Fruit fly (Drosophila melanogaster) whole organism, embryonic: ENCODE measurements around the gene GstO3.

Experiments
- Asciz ChIP-seq: fragments of 200-800 bp; sonication (Bioruptor generic); optimal IDR thresholded peaks from 2 replicates; lab custom pipeline; 2017; ENCODE audit warnings: missing biosample characterization, mild to moderate bottlenecking, missing genetic modification characterization, missing genetic modification reagents
- Atf6 ChIP-seq: fragments of 200-800 bp; sonication (Bioruptor generic); IDR thresholded peaks from 2 replicates; pipeline ENCODE4 v1.3.6; 2022; ENCODE audit warnings: missing biosample characterization, missing genetic modification characterization
- CG10462 ChIP-seq: fragments of 200-800 bp; sonication (Bioruptor generic); optimal IDR thresholded peaks from 2 replicates; lab custom pipeline; 2016; ENCODE audit warnings: missing biosample characterization, missing genetic modification characterization
- CG11695 ChIP-seq: fragments of 200-800 bp; sonication (Bioruptor generic); IDR thresholded peaks from 3 replicates; pipeline ENCODE4 v1.3.6; 2022; ENCODE audit warnings: missing biosample characterization, missing genetic modification characterization
- CG12391 ChIP-seq: fragments of 200-800 bp; sonication (Bioruptor generic); optimal IDR thresholded peaks from 3 replicates; lab custom pipeline; 2018; ENCODE audit warnings: missing biosample characterization, mild to moderate bottlenecking, missing genetic modification characterization, moderate library complexity
- CG13123 ChIP-seq: fragments of 200-800 bp; sonication (Bioruptor generic); optimal IDR thresholded peaks from 2 replicates; lab custom pipeline; 2016; ENCODE audit warnings: missing biosample characterization, missing genetic modification characterization
- CG1603 ChIP-seq: fragments of 200-800 bp; sonication (Bioruptor generic); optimal IDR thresholded peaks from 2 replicates; lab custom pipeline; 2019; ENCODE audit warnings: missing biosample characterization, mild to moderate bottlenecking, missing genetic modification characterization, moderate library complexity
- CG16863 ChIP-seq: fragments of 200-800 bp; sonication (Bioruptor generic); optimal IDR thresholded peaks from 3 replicates; lab custom pipeline; 2016; ENCODE audit warnings: missing biosample characterization, missing genetic modification characterization
- CG17328 ChIP-seq: fragments of 200-800 bp; sonication (Bioruptor generic); IDR thresholded peaks from 2 replicates; pipeline ENCODE4 v1.3.6; 2022; ENCODE audit warnings: missing biosample characterization, missing genetic modification characterization
- CG2120 ChIP-seq: fragments of 200-800 bp; sonication (Bioruptor generic); optimal IDR thresholded peaks from 3 replicates; lab custom pipeline; 2016; ENCODE audit warnings: missing biosample characterization, missing genetic modification characterization
- CG31388 ChIP-seq: fragments of 200-800 bp; sonication (Bioruptor generic); optimal IDR thresholded peaks from 2 replicates; lab custom pipeline; 2016; ENCODE audit warnings: missing biosample characterization, missing genetic modification characterization
- CG32532 ChIP-seq: fragments of 200-800 bp; sonication (Bioruptor generic); IDR thresholded peaks from 2 replicates; pipeline ENCODE4 v1.3.6; 2022; ENCODE audit warnings: missing biosample characterization, missing genetic modification characterization
- CG32772 ChIP-seq: fragments of 200-800 bp; sonication (Bioruptor generic); IDR thresholded peaks from 2 replicates; pipeline ENCODE4 v1.3.6; 2022; ENCODE audit warnings: missing biosample characterization, missing genetic modification characterization
- CG34422 ChIP-seq: fragments of 200-800 bp; sonication (Bioruptor generic); IDR thresholded peaks from 3 replicates; pipeline ENCODE4 v1.3.6; 2022; ENCODE audit warnings: missing biosample characterization, missing genetic modification characterization
- CG4404 ChIP-seq: fragments of 200-800 bp; sonication (Bioruptor generic); IDR thresholded peaks from 2 replicates; pipeline ENCODE4 v1.3.6; 2022; ENCODE audit warnings: missing biosample characterization, missing genetic modification characterization
- CG4730 ChIP-seq: fragments of 200-800 bp; sonication (Bioruptor generic); IDR thresholded peaks from 2 replicates; pipeline ENCODE4 v1.3.6; 2022; ENCODE audit warnings: missing biosample characterization, missing genetic modification characterization
- CG6254 ChIP-seq: fragments of 200-800 bp; sonication (Bioruptor generic); optimal IDR thresholded peaks from 3 replicates; lab custom pipeline; 2017; ENCODE audit warnings: mild to moderate bottlenecking, missing biosample characterization, missing genetic modification reagents, missing genetic modification characterization
- CG7357 ChIP-seq: fragments of 200-800 bp; sonication (Bioruptor generic); IDR thresholded peaks from 3 replicates; pipeline ENCODE4 v1.3.6; 2022; ENCODE audit warnings: missing biosample characterization, missing genetic modification characterization
- CG8388 ChIP-seq: fragments of 200-800 bp; sonication (Bioruptor generic); optimal IDR thresholded peaks from 2 replicates; lab custom pipeline; 2019; ENCODE audit warnings: missing biosample characterization, mild to moderate bottlenecking, missing genetic modification characterization, moderate library complexity
- CG8765 ChIP-seq: fragments of 200-800 bp; sonication (Bioruptor generic); IDR thresholded peaks from 2 replicates; pipeline ENCODE4 v1.3.6; 2022; ENCODE audit warnings: missing biosample characterization, missing genetic modification characterization
- CG9727 ChIP-seq: fragments of 200-800 bp; sonication (Bioruptor generic); optimal IDR thresholded peaks from 3 replicates; lab custom pipeline; 2017; ENCODE audit warnings: missing biosample characterization, mild to moderate bottlenecking, missing genetic modification characterization
- D19A ChIP-seq: fragments of 200-800 bp; optimal IDR thresholded peaks from 3 replicates; lab custom pipeline; 2019; ENCODE audit warnings: missing biosample characterization, mild to moderate bottlenecking, missing genetic modification characterization, moderate library complexity
- Deaf1 ChIP-seq: fragments of 200-800 bp; optimal IDR thresholded peaks from 3 replicates; lab custom pipeline; 2019; ENCODE audit warnings: missing biosample characterization, mild to moderate bottlenecking, missing genetic modification characterization, moderate library complexity
- Ets97D ChIP-seq: fragments of 200-800 bp; sonication (Bioruptor generic); optimal IDR thresholded peaks from 3 replicates; lab custom pipeline; 2016; ENCODE audit warnings: missing biosample characterization, missing genetic modification characterization
- Lhr ChIP-seq: fragments of 200-800 bp; sonication (Bioruptor generic); optimal IDR thresholded peaks from 3 replicates; lab custom pipeline; 2017; ENCODE audit warnings: mild to moderate bottlenecking, missing biosample characterization, missing genetic modification reagents, missing genetic modification characterization
- Med ChIP-seq: fragments of 200-800 bp; sonication (Bioruptor generic); peaks from one replicate; lab custom pipeline; 2016; ENCODE audit warnings: missing biosample characterization, missing genetic modification characterization, mild to moderate bottlenecking, inconsistent platforms, moderate library complexity
- NK7.1 ChIP-seq: fragments of 200-800 bp; sonication (Bioruptor generic); optimal IDR thresholded peaks from 3 replicates; lab custom pipeline; 2016; ENCODE audit warnings: missing biosample characterization, missing genetic modification characterization
- PHDP ChIP-seq: fragments of 200-800 bp; sonication (Bioruptor generic); optimal IDR thresholded peaks from 3 replicates; lab custom pipeline; 2018; ENCODE audit warnings: missing biosample characterization, mild to moderate bottlenecking, missing genetic modification characterization, moderate library complexity
- Scr ChIP-seq: fragments of 200-800 bp; sonication (Bioruptor generic); IDR thresholded peaks from 2 replicates; pipeline ENCODE4 v1.3.6; 2022; ENCODE audit warnings: missing biosample characterization, missing genetic modification characterization; ENCODE audit not compliant: partially characterized antibody
- Sin3A ChIP-seq: fragments of >200 bp; optimal IDR thresholded peaks from 2 replicates; lab custom pipeline; 2018
- Stat92E ChIP-seq, 3 experiments: fragments of >200 bp in 2 of 3; fragments of 200-800 bp in 1 of 3; sonication (Bioruptor generic) in 1 of 3; optimal IDR thresholded peaks; 2 replicates each; lab custom pipeline; 2017 to 2019; ENCODE audit warnings: missing biosample characterization in 3 of 3, missing genetic modification characterization in 3 of 3, mild to moderate bottlenecking in 1 of 3, moderate library complexity in 1 of 3
- Tbp ChIP-seq: fragments of >200 bp; optimal IDR thresholded peaks from 2 replicates; lab custom pipeline; 2018; ENCODE audit warnings: missing biosample characterization, missing genetic modification characterization
- Xbp1 ChIP-seq: fragments of 200-800 bp; sonication (Bioruptor generic); optimal IDR thresholded peaks from 3 replicates; lab custom pipeline; 2016; ENCODE audit warnings: missing biosample characterization, mild to moderate bottlenecking, missing genetic modification characterization
- YL-1 ChIP-seq: fragments of 200-800 bp; sonication (Bioruptor generic); optimal IDR thresholded peaks from 3 replicates; lab custom pipeline; 2017; ENCODE audit warnings: missing biosample characterization, mild to moderate bottlenecking, missing genetic modification characterization
- ase ChIP-seq: fragments of 200-800 bp; sonication (Bioruptor generic); IDR thresholded peaks from 3 replicates; pipeline ENCODE4 v1.3.6; 2022; ENCODE audit warnings: missing biosample characterization, missing genetic modification characterization
- bab2 ChIP-seq: fragments of 200-800 bp; sonication (Bioruptor generic); optimal IDR thresholded peaks from 2 replicates; lab custom pipeline; 2016; ENCODE audit warnings: missing biosample characterization, missing genetic modification characterization
- bsh ChIP-seq, 2 experiments: fragments of 200-800 bp; sonication (Bioruptor generic); optimal IDR thresholded peaks; 2 replicates each; lab custom pipeline; 2017 to 2018; ENCODE audit warnings: mild to moderate bottlenecking in 2 of 2, missing biosample characterization in 2 of 2, missing genetic modification characterization in 2 of 2, moderate library complexity in 1 of 2
- fd64A ChIP-seq: fragments of 200-800 bp; sonication (Bioruptor generic); optimal IDR thresholded peaks from 3 replicates; lab custom pipeline; 2018; ENCODE audit warnings: missing biosample characterization, mild to moderate bottlenecking, missing genetic modification characterization
- fu2 ChIP-seq: fragments of 200-800 bp; sonication (Bioruptor generic); optimal IDR thresholded peaks from 2 replicates; lab custom pipeline; 2016; ENCODE audit warnings: missing biosample characterization, missing genetic modification characterization
- gro ChIP-seq: fragments of 200-800 bp; sonication (Bioruptor generic); optimal IDR thresholded peaks from 2 replicates; lab custom pipeline; 2016; ENCODE audit warnings: missing biosample characterization, missing genetic modification characterization
- ken ChIP-seq: fragments of 200-800 bp; sonication (Bioruptor generic); IDR thresholded peaks from 3 replicates; pipeline ENCODE4 v1.3.6; 2022; ENCODE audit warnings: missing biosample characterization, missing genetic modification characterization
- knrl ChIP-seq: fragments of 200-800 bp; sonication (Bioruptor generic); IDR thresholded peaks from 3 replicates; pipeline ENCODE4 v1.3.6; 2022; ENCODE audit warnings: missing biosample characterization, missing genetic modification characterization; ENCODE audit not compliant: partially characterized antibody
- lab ChIP-seq: fragments of 200-800 bp; sonication (Bioruptor generic); optimal IDR thresholded peaks from 3 replicates; lab custom pipeline; 2017; ENCODE audit warnings: missing biosample characterization, missing genetic modification characterization, mild to moderate bottlenecking, moderate library complexity, missing genetic modification reagents
- mirr ChIP-seq: fragments of 200-800 bp; sonication (Bioruptor generic); optimal IDR thresholded peaks from 3 replicates; lab custom pipeline; 2018; ENCODE audit warnings: missing biosample characterization, mild to moderate bottlenecking, missing genetic modification characterization
- pita ChIP-seq: fragments of 200-800 bp; sonication (Bioruptor generic); optimal IDR thresholded peaks from 2 replicates; lab custom pipeline; 2017; ENCODE audit warnings: missing biosample characterization, mild to moderate bottlenecking, missing genetic modification characterization
- prd ChIP-seq, 3 experiments: fragments of >200 bp in 2 of 3; fragments of 200-800 bp in 1 of 3; sonication (Bioruptor generic) in 1 of 3; optimal IDR thresholded peaks in 2 of 3; IDR thresholded peaks in 1 of 3; 2 replicates in 2 of 3; 3 replicates in 1 of 3; pipeline versions ENCODE4 v1.3.6 to Lab custom; 2017 to 2022; ENCODE audit warnings: missing biosample characterization in 1 of 3, missing genetic modification characterization in 1 of 3
- psq ChIP-seq: fragments of 200-800 bp; sonication (Bioruptor generic); optimal IDR thresholded peaks from 2 replicates; lab custom pipeline; 2017; ENCODE audit warnings: missing biosample characterization, missing genetic modification characterization
- row ChIP-seq: fragments of 200-800 bp; sonication (Bioruptor generic); IDR thresholded peaks from 3 replicates; pipeline ENCODE4 v1.3.6; 2022; ENCODE audit warnings: missing biosample characterization, missing genetic modification characterization
- slbo ChIP-seq: fragments of 200-800 bp; sonication (Bioruptor generic); IDR thresholded peaks from 2 replicates; pipeline ENCODE4 v1.3.6; 2022; ENCODE audit warnings: missing biosample characterization, missing genetic modification characterization
- tin ChIP-seq: fragments of 200-800 bp; sonication (Bioruptor generic); optimal IDR thresholded peaks from 3 replicates; lab custom pipeline; 2016; ENCODE audit warnings: missing biosample characterization, missing genetic modification characterization
- tx ChIP-seq: fragments of 200-800 bp; sonication (Bioruptor generic); optimal IDR thresholded peaks from 2 replicates; lab custom pipeline; 2016; ENCODE audit warnings: missing biosample characterization, missing genetic modification characterization

GstO3 gene

DNA sequence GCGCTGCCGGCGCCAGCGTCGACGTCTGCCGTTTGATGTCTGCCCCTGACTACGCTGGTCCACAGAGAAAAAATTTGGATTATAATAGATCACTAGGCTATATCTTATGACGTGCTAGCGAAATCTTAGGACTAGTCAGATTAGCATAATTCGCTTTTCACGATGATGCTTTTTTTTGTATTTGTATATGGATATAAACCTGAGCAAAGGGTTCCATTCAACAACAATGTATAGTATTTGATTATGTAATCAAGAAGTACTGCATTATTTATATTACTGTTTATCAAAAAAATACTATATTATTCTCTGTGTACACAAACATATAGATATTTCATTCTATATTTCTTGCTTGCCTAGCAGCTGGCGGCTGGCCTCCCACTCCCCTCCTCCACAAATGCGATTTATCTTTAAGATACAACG, 28.4 kb downstream of the GstO3 start (continued):
- TF ChIP-seq Deaf1 (tag; lab: Kevin White, UChicago) (no peak), CG6254 (GFP tag; lab: Kevin White, UChicago) (peak; percentile 79), CG17328 (GFP tag; lab: Robert Waterston, UW) (peak; percentile 51; the same call in 1 of the 2 replicates), CG9727 (GFP tag; lab: Kevin White, UChicago) (peak; percentile 90), fu2 (peak; percentile 61), bab2 (GFP tag; lab: Kevin White, UChicago) (peak; percentile 73), CG4404 (GFP tag; lab: Robert Waterston, UW) (peak; percentile 68), CG32532 (peak; percentile 92), CG7357 (peak; percentile 72), CG10462 (GFP tag; lab: Kevin White, UChicago) (peak; percentile 55), YL-1 (GFP tag; lab: Kevin White, UChicago) (peak; percentile 52), CG1603 (tag; lab: Kevin White, UChicago) (peak; percentile 52), CG16863 (GFP tag; lab: Kevin White, UChicago) (peak; percentile 75), Med (peak; percentile 96), Tbp (no peak), lab (GFP tag; lab: Kevin White, UChicago) (peak; percentile 93), psq (peak; percentile 39), CG8388 (GFP tag; lab: Kevin White, UChicago) (peak; percentile 87), knrl (GFP tag; lab: Robert Waterston, UW) (no peak), NK7.1 (GFP tag; lab: Kevin White, UChicago) (peak; percentile 28), ken (GFP tag; lab: Robert Waterston, UW) (peak; percentile 66; the same call in 2 of the 3 replicates), Scr (GFP tag; lab: Robert Waterston, UW) (no peak), Lhr (GFP tag; lab: Kevin White, UChicago) (peak; percentile 54), CG4730 (GFP tag; lab: Robert Waterston, UW) (peak; percentile 69), bsh (GFP tag; optimal IDR thresholded peaks at IDR 0.05; lab: Kevin White, UChicago) (peak in 1 of 2 experiments; percentile 87), tx (GFP tag; lab: Kevin White, UChicago) (peak; percentile 59), Sin3A (lab: Kevin White, UChicago) (no peak), CG8765 (peak; percentile 26; the same call in 1 of the 2 replicates), tin (GFP tag; lab: Kevin White, UChicago) (peak; percentile 81), D19A (tag; lab: Kevin White, UChicago) (peak; percentile 80), CG31388 (GFP tag; lab: Kevin White, UChicago) (peak; percentile 42), slbo (GFP tag; lab: Robert Waterston, UW) (peak; percentile 92), CG12391 (tag; lab: Kevin White, UChicago) (peak; percentile 90), Atf6 (GFP tag; lab: Robert Waterston, UW) (peak; percentile 90), CG13123 (GFP tag; lab: Kevin White, UChicago) (peak; percentile 73), CG34422 (peak; percentile 68; the same call in 2 of the 3 replicates), Xbp1 (GFP tag; lab: Kevin White, UChicago) (peak; percentile 88), ase (GFP tag; lab: Robert Waterston, UW) (peak; percentile 74), Stat92E (GFP tag; optimal IDR thresholded peaks at IDR 0.05; lab: Kevin White, UChicago) (no peak), fd64A (peak; percentile 57), Asciz (peak; percentile 84), CG11695 (GFP tag; lab: Robert Waterston, UW) (peak; percentile 89), PHDP (peak; percentile 90), mirr (GFP tag; lab: Kevin White, UChicago) (peak; percentile 43), prd (optimal IDR thresholded peaks at IDR 0.05; lab: Kevin White, UChicago) (no peak), prd (GFP tag; IDR thresholded peaks at IDR 0.05; lab: Robert Waterston, UW) (peak; percentile 88), pita (GFP tag; lab: Kevin White, UChicago) (no peak), gro (peak; percentile 81), CG2120 (GFP tag; lab: Kevin White, UChicago) (peak; percentile 91), row (peak; percentile 86), Ets97D (GFP tag; lab: Kevin White, UChicago) (peak; percentile 50), CG32772 (GFP tag; lab: Robert Waterston, UW) (peak; percentile 74)
